Fruit fly (Drosophila melanogaster): ENCODE data around the gene CG7841.
A peak's percentile ranks its signal among the peaks of the same experiment; 100 is the strongest.

The CG7841 gene

dm6 chr3L:15508233-15508632, at the start of gene CG7841:
Gene CG7841, minus strand, starts transcription at chr3L:15508252.
- TF ChIP-seq Pif1B (GFP tag; optimal IDR thresholded peaks at IDR 0.05) (peak; percentile 99), CG15710 (tag; optimal IDR thresholded peaks at IDR 0.05) (peak; percentile 98), Snoo (tag; optimal IDR thresholded peaks at IDR 0.05) (peak; percentile 99), CG13204 (GFP tag; optimal IDR thresholded peaks at IDR 0.05) (peak; percentile 95), gl (tag; optimal IDR thresholded peaks at IDR 0.05) (peak; percentile 98), CG34367 (tag; optimal IDR thresholded peaks at IDR 0.05) (peak; percentile 98), Ets98B (GFP tag; IDR thresholded peaks at IDR 0.05) (peak; percentile 98), Pif1A (GFP tag; optimal IDR thresholded peaks at IDR 0.05) (peak; percentile 99), CG14655 (GFP tag; optimal IDR thresholded peaks at IDR 0.05) (peak; percentile 97), EcR (GFP tag; optimal IDR thresholded peaks at IDR 0.05) (peak; percentile 92), CG10348 (GFP tag; IDR thresholded peaks at IDR 0.05) (no peak), rn (GFP tag; IDR thresholded peaks at IDR 0.05) (no peak; the same call in 1 of the 2 replicates), fd96Ca (GFP tag; IDR thresholded peaks at IDR 0.05) (no peak; the same call in 2 of the 3 replicates), CG9948 (tag; optimal IDR thresholded peaks at IDR 0.05) (peak; percentile 96), D1 (tag; optimal IDR thresholded peaks at IDR 0.05) (peak; percentile 97), CG17806 (tag; optimal IDR thresholded peaks at IDR 0.05) (peak; percentile 98), CG32121 (GFP tag; IDR thresholded peaks at IDR 0.05) (peak; percentile 97), CG12605 (GFP tag; IDR thresholded peaks at IDR 0.05) (peak; percentile 97), CG4496 (GFP tag; IDR thresholded peaks at IDR 0.05) (peak; percentile 98), CG8159 (tag; optimal IDR thresholded peaks at IDR 0.05) (peak; percentile 98), CG8301 (tag; optimal IDR thresholded peaks at IDR 0.05) (peak; percentile 98)

dm6 chr3L:15553993-15554644, 46.1 kb upstream of the CG7841 start, which contains the start of gene AGO2:
Gene AGO2, plus strand, starts transcription at chr3L:15554113.
- TF ChIP-seq D1 (tag; optimal IDR thresholded peaks at IDR 0.05) (peak; percentile 64), CG8301 (tag; optimal IDR thresholded peaks at IDR 0.05) (peak; percentile 90), CG10348 (GFP tag; IDR thresholded peaks at IDR 0.05) (no peak), Snoo (tag; optimal IDR thresholded peaks at IDR 0.05) (no peak), fd96Ca (GFP tag; IDR thresholded peaks at IDR 0.05) (no peak), CG14655 (GFP tag; optimal IDR thresholded peaks at IDR 0.05) (peak; percentile 94), Pif1A (GFP tag; optimal IDR thresholded peaks at IDR 0.05) (peak; percentile 89), CG9948 (tag; optimal IDR thresholded peaks at IDR 0.05) (peak; percentile 51), gl (tag; optimal IDR thresholded peaks at IDR 0.05) (peak; percentile 99), CG34367 (tag; optimal IDR thresholded peaks at IDR 0.05) (no peak), CG32121 (GFP tag; IDR thresholded peaks at IDR 0.05) (peak; percentile 93), CG4496 (GFP tag; IDR thresholded peaks at IDR 0.05) (peak; percentile 96), Ets98B (GFP tag; IDR thresholded peaks at IDR 0.05) (peak; percentile 94), CG17806 (tag; optimal IDR thresholded peaks at IDR 0.05) (no peak), EcR (GFP tag; optimal IDR thresholded peaks at IDR 0.05) (peak; percentile 44), CG12605 (GFP tag; IDR thresholded peaks at IDR 0.05) (peak; percentile 92), Pif1B (GFP tag; optimal IDR thresholded peaks at IDR 0.05) (no peak), rn (GFP tag; IDR thresholded peaks at IDR 0.05) (peak; percentile 82), CG15710 (tag; optimal IDR thresholded peaks at IDR 0.05) (peak; percentile 25), CG13204 (GFP tag; optimal IDR thresholded peaks at IDR 0.05) (no peak), CG8159 (tag; optimal IDR thresholded peaks at IDR 0.05) (peak; percentile 75)

- TF ChIP-seq CG10348 (GFP tag; IDR thresholded peaks at IDR 0.05) (no peak), CG15710 (tag; optimal IDR thresholded peaks at IDR 0.05) (no peak), CG8159 (tag; optimal IDR thresholded peaks at IDR 0.05) (no peak), CG32121 (GFP tag; IDR thresholded peaks at IDR 0.05) (no peak), Pif1B (GFP tag; optimal IDR thresholded peaks at IDR 0.05) (no peak), CG12605 (GFP tag; IDR thresholded peaks at IDR 0.05) (no peak), fd96Ca (GFP tag; IDR thresholded peaks at IDR 0.05) (no peak), CG4496 (GFP tag; IDR thresholded peaks at IDR 0.05) (no peak)
These were observed 40.8 kb upstream of the CG7841 start for dm6 chr3L:15548843-15549242.

DNA sequence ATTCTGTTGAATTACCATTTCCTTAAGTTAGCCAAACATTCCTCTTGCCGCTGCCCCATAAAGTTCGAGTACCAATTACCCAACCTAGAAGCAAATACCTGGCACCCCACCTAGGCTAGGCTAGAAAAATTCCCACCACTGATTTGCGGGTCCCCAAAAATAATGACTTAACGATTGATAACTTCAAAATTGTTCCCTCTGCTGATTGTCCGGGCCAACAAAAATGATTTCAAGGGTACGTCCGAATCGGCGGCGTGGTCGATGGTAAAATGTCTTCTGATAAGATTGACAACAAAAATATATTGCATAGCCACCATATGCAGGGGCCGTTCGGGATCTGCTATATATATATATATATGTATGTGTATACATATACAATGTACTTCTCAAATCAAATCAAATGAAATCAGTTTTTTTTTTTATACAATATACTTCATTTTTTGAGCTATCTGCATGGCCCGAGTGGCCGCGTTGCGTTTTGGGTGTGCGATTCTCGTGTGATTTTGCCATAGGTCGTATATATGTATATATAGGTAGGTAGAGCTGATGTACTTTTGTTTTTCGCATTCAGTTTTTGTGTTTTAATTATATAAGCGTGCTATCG, 39.2 kb upstream of the CG7841 start:
- TF ChIP-seq CG34367 (tag; optimal IDR thresholded peaks at IDR 0.05) (no peak), Pif1A (GFP tag; optimal IDR thresholded peaks at IDR 0.05) (no peak), CG32121 (GFP tag; IDR thresholded peaks at IDR 0.05) (no peak), fd96Ca (GFP tag; IDR thresholded peaks at IDR 0.05) (no peak), CG17806 (tag; optimal IDR thresholded peaks at IDR 0.05) (no peak), gl (tag; optimal IDR thresholded peaks at IDR 0.05) (no peak), CG10348 (GFP tag; IDR thresholded peaks at IDR 0.05) (no peak), CG4496 (GFP tag; IDR thresholded peaks at IDR 0.05) (no peak), Ets98B (GFP tag; IDR thresholded peaks at IDR 0.05) (no peak), CG12605 (GFP tag; IDR thresholded peaks at IDR 0.05) (no peak), D1 (tag; optimal IDR thresholded peaks at IDR 0.05) (no peak), Snoo (tag; optimal IDR thresholded peaks at IDR 0.05) (no peak), CG13204 (GFP tag; optimal IDR thresholded peaks at IDR 0.05) (no peak), CG9948 (tag; optimal IDR thresholded peaks at IDR 0.05) (no peak)

DNA sequence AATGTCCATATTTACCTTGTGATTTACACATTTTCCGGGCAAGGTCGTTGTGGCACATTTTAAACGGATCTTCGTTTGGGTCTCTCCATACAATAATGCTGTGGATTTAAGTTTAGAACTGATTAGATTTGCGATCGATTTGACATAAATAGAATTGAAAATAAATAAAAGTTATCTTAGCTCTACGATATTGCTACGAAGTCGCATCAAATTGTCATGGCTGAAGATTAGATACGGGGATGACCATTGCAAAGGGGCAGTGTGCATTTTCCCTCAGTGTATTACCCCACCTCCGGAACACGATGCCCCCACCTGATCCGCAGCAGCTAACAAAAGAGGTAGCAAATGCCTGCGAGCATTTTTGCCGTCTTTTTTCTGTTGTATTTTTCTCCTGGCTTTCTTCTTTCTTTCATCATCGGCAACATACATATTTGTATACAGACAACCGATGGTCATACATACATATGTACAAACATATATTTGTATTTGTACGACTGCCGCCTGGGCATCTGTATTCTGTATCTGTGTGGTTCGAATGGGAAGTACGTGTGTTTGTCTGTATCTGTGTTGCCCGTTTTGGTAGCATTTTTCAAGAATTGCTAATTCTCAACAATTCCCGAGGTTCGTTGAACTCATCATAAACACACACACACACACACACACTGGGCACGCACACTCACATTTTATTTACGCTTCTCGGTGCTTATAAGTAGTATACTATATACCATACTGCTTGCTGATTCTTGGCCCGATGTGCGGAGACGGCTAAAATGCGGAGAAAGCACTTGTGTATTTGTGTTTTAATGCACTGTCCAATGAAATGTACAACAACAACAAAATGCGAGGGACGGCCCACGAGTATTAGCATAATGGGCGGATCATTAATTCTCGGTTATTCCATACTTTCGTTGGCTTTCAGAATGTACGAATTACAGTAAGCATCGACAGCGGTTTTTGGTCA, 36.7 kb upstream of the CG7841 start:
- TF ChIP-seq fd96Ca (GFP tag; IDR thresholded peaks at IDR 0.05) (no peak; the same call in 2 of the 3 replicates), CG8301 (tag; optimal IDR thresholded peaks at IDR 0.05) (peak; percentile 44), Ets98B (GFP tag; IDR thresholded peaks at IDR 0.05) (peak; percentile 11; the same call in 1 of the 2 replicates), Pif1A (GFP tag; optimal IDR thresholded peaks at IDR 0.05) (peak; percentile 20), CG8159 (tag; optimal IDR thresholded peaks at IDR 0.05) (no peak), CG14655 (GFP tag; optimal IDR thresholded peaks at IDR 0.05) (peak; percentile 60), EcR (GFP tag; optimal IDR thresholded peaks at IDR 0.05) (peak; percentile 72), CG4496 (GFP tag; IDR thresholded peaks at IDR 0.05) (peak; percentile 15; the same call in 1 of the 3 replicates), Snoo (tag; optimal IDR thresholded peaks at IDR 0.05) (peak; percentile 24)

All from whole organism, pupa.